Fruit fly (Drosophila melanogaster) whole organism, prepupa: ENCODE results near the gene msi.
A peak's percentile ranks its signal among the peaks of the same experiment; 100 is the strongest.

Source experiments
- Blimp-1 ChIP-seq: fragments of 200-800 bp; sonication (Bioruptor generic); optimal IDR thresholded peaks from 3 replicates; lab custom pipeline; 2017; ENCODE audit warnings: missing biosample characterization, missing genetic modification characterization, mild to moderate bottlenecking, moderate library complexity, missing genetic modification reagents
- CG10631 ChIP-seq: fragments of 200-800 bp; sonication (Bioruptor generic); optimal IDR thresholded peaks from 2 replicates; lab custom pipeline; 2016; ENCODE audit warnings: missing biosample characterization, missing genetic modification characterization
- CG10669 ChIP-seq: fragments of 200-800 bp; sonication (Bioruptor generic); optimal IDR thresholded peaks from 3 replicates; lab custom pipeline; 2018; ENCODE audit warnings: missing biosample characterization, mild to moderate bottlenecking, missing genetic modification characterization, moderate library complexity
- CG11762 ChIP-seq: fragments of 200-800 bp; sonication (Bioruptor generic); optimal IDR thresholded peaks from 3 replicates; lab custom pipeline; 2016; ENCODE audit warnings: missing biosample characterization, missing genetic modification characterization; ENCODE audit not compliant: insufficient read depth
- CG11902 ChIP-seq: fragments of 200-800 bp; sonication (Bioruptor generic); optimal IDR thresholded peaks from 3 replicates; lab custom pipeline; 2016; ENCODE audit warnings: missing biosample characterization, missing genetic modification characterization
- CG15336 ChIP-seq: fragments of 200-800 bp; sonication (Bioruptor generic); IDR thresholded peaks from 2 replicates; pipeline ENCODE4 v1.3.6; 2022; ENCODE audit warnings: missing biosample characterization, missing genetic modification characterization
- CG1621 ChIP-seq: fragments of 200-800 bp; sonication (Bioruptor generic); optimal IDR thresholded peaks from 3 replicates; lab custom pipeline; 2018; ENCODE audit warnings: missing biosample characterization, mild to moderate bottlenecking, missing genetic modification characterization
- CG16779 ChIP-seq: fragments of 200-800 bp; sonication (Bioruptor generic); optimal IDR thresholded peaks from 3 replicates; lab custom pipeline; 2017; ENCODE audit warnings: missing biosample characterization, mild to moderate bottlenecking, missing genetic modification characterization
- CG3919 ChIP-seq: fragments of 200-800 bp; sonication (Bioruptor generic); optimal IDR thresholded peaks from 3 replicates; lab custom pipeline; 2016; ENCODE audit warnings: missing biosample characterization, missing genetic modification characterization
- CG6163 ChIP-seq: fragments of 200-800 bp; sonication (Bioruptor generic); IDR thresholded peaks from 3 replicates; pipeline ENCODE4 v1.3.6; 2022; ENCODE audit warnings: missing biosample characterization, missing genetic modification characterization
- CG6276 ChIP-seq: fragments of 200-800 bp; sonication (Bioruptor generic); optimal IDR thresholded peaks from 2 replicates; lab custom pipeline; 2017; ENCODE audit warnings: missing biosample characterization, mild to moderate bottlenecking, missing genetic modification characterization
- CG6808 ChIP-seq: fragments of 200-800 bp; sonication (Bioruptor generic); optimal IDR thresholded peaks from 3 replicates; lab custom pipeline; 2017; ENCODE audit warnings: missing biosample characterization, missing genetic modification characterization, mild to moderate bottlenecking, moderate library complexity, missing genetic modification reagents
- CG7368 ChIP-seq: fragments of 200-800 bp; sonication (Bioruptor generic); optimal IDR thresholded peaks from 3 replicates; lab custom pipeline; 2016; ENCODE audit warnings: missing biosample characterization, missing genetic modification characterization
- Eip78C ChIP-seq: fragments of 200-800 bp; sonication (Bioruptor generic); peaks from one replicate; lab custom pipeline; 2016; ENCODE audit warnings: missing biosample characterization, missing genetic modification characterization
- Eip93F ChIP-seq: fragments of 200-800 bp; sonication (Bioruptor generic); optimal IDR thresholded peaks from 2 replicates; lab custom pipeline; 2016; ENCODE audit warnings: missing biosample characterization, mild to moderate bottlenecking, missing genetic modification characterization
- Ets21C ChIP-seq: fragments of 200-800 bp; sonication (Bioruptor generic); optimal IDR thresholded peaks from 3 replicates; lab custom pipeline; 2016; ENCODE audit warnings: missing biosample characterization, missing genetic modification characterization
- Gug ChIP-seq: fragments of 200-800 bp; sonication (Bioruptor generic); IDR thresholded peaks from 2 replicates; pipeline ENCODE4 v1.3.6; 2022; ENCODE audit warnings: missing biosample characterization, missing genetic modification characterization
- Hr38 ChIP-seq: sonication (Bioruptor generic); optimal IDR thresholded peaks from 2 replicates; lab custom pipeline; 2016; ENCODE audit warnings: missing biosample characterization, missing genetic modification characterization
- Hr39 ChIP-seq: fragments of 200-800 bp; sonication (Bioruptor generic); optimal IDR thresholded peaks from 2 replicates; lab custom pipeline; 2016; ENCODE audit warnings: missing biosample characterization, missing genetic modification characterization
- Hr4 ChIP-seq: fragments of 200-800 bp; sonication (Bioruptor generic); optimal IDR thresholded peaks from 3 replicates; lab custom pipeline; 2016; ENCODE audit warnings: missing biosample characterization, missing genetic modification characterization
- Lpt ChIP-seq: fragments of 200-800 bp; sonication (Bioruptor generic); optimal IDR thresholded peaks from 3 replicates; lab custom pipeline; 2016; ENCODE audit warnings: missing biosample characterization, missing genetic modification characterization
- Smox ChIP-seq: fragments of 200-800 bp; sonication (Bioruptor generic); optimal IDR thresholded peaks from 3 replicates; lab custom pipeline; 2016; ENCODE audit warnings: missing biosample characterization, missing genetic modification characterization
- Sox102F ChIP-seq: fragments of 200-800 bp; sonication (Bioruptor generic); optimal IDR thresholded peaks from 2 replicates; lab custom pipeline; 2016; ENCODE audit warnings: missing biosample characterization, mild to moderate bottlenecking, missing genetic modification characterization
- Sox14 ChIP-seq: fragments of 200-800 bp; sonication (Bioruptor generic); optimal IDR thresholded peaks from 3 replicates; lab custom pipeline; 2016; ENCODE audit warnings: missing biosample characterization, missing genetic modification characterization
- Sox15 ChIP-seq: fragments of 200-800 bp; sonication (Bioruptor generic); optimal IDR thresholded peaks from 3 replicates; lab custom pipeline; 2016; ENCODE audit warnings: missing biosample characterization, missing genetic modification characterization
- achi ChIP-seq: fragments of 200-800 bp; sonication (Bioruptor generic); optimal IDR thresholded peaks from 3 replicates; lab custom pipeline; 2016; ENCODE audit warnings: missing biosample characterization, missing genetic modification characterization
- cyc ChIP-seq: fragments of 200-800 bp; sonication (Bioruptor generic); optimal IDR thresholded peaks from 3 replicates; lab custom pipeline; 2016; ENCODE audit warnings: missing biosample characterization, missing genetic modification characterization
- dsx ChIP-seq: fragments of 200-800 bp; optimal IDR thresholded peaks from 3 replicates; lab custom pipeline; 2019; ENCODE audit warnings: missing biosample characterization, mild to moderate bottlenecking, missing genetic modification characterization, moderate library complexity; ENCODE audit not compliant: poor library complexity, severe bottlenecking
- esn ChIP-seq: fragments of 200-800 bp; sonication (Bioruptor generic); optimal IDR thresholded peaks from 2 replicates; lab custom pipeline; 2016; ENCODE audit warnings: missing biosample characterization, mild to moderate bottlenecking, missing genetic modification characterization, moderate library complexity
- fd85E ChIP-seq: fragments of 200-800 bp; sonication (Bioruptor generic); optimal IDR thresholded peaks from 3 replicates; lab custom pipeline; 2016; ENCODE audit warnings: missing biosample characterization, missing genetic modification characterization
- lz ChIP-seq: fragments of 200-800 bp; sonication (Bioruptor generic); optimal IDR thresholded peaks from 3 replicates; lab custom pipeline; 2016; ENCODE audit warnings: missing biosample characterization, missing genetic modification characterization
- net ChIP-seq: fragments of 200-800 bp; sonication (Bioruptor generic); optimal IDR thresholded peaks from 3 replicates; lab custom pipeline; 2016; ENCODE audit warnings: missing biosample characterization, missing genetic modification characterization
- pdm3 ChIP-seq: fragments of 200-800 bp; sonication (Bioruptor generic); optimal IDR thresholded peaks from 3 replicates; lab custom pipeline; 2016; ENCODE audit warnings: missing biosample characterization, missing genetic modification characterization
- salr ChIP-seq, 2 experiments: fragments of 200-800 bp; sonication (Bioruptor generic); optimal IDR thresholded peaks; 3 replicates each; lab custom pipeline; 2016 to 2018; ENCODE audit warnings: missing biosample characterization in 2 of 2, missing genetic modification characterization in 2 of 2, mild to moderate bottlenecking in 1 of 2
- spab ChIP-seq: fragments of 200-800 bp; sonication (Bioruptor generic); optimal IDR thresholded peaks from 2 replicates; lab custom pipeline; 2017; ENCODE audit warnings: missing biosample characterization, mild to moderate bottlenecking, missing genetic modification characterization, missing genetic modification reagents
- ss ChIP-seq, 2 experiments: fragments of 200-800 bp; sonication (Bioruptor generic); optimal IDR thresholded peaks; 2 replicates in 1 of 2; 3 replicates in 1 of 2; lab custom pipeline; 2017 to 2018; ENCODE audit warnings: mild to moderate bottlenecking in 2 of 2, missing biosample characterization in 2 of 2, missing genetic modification characterization in 2 of 2, moderate library complexity in 1 of 2
- topi ChIP-seq: fragments of 200-800 bp; sonication (Bioruptor generic); optimal IDR thresholded peaks from 3 replicates; lab custom pipeline; 2016; ENCODE audit warnings: missing biosample characterization, missing genetic modification characterization
- vri ChIP-seq: fragments of 200-800 bp; sonication (Bioruptor generic); optimal IDR thresholded peaks from 3 replicates; lab custom pipeline; 2016; ENCODE audit warnings: missing biosample characterization, mild to moderate bottlenecking, missing genetic modification characterization

Gene msi

DNA sequence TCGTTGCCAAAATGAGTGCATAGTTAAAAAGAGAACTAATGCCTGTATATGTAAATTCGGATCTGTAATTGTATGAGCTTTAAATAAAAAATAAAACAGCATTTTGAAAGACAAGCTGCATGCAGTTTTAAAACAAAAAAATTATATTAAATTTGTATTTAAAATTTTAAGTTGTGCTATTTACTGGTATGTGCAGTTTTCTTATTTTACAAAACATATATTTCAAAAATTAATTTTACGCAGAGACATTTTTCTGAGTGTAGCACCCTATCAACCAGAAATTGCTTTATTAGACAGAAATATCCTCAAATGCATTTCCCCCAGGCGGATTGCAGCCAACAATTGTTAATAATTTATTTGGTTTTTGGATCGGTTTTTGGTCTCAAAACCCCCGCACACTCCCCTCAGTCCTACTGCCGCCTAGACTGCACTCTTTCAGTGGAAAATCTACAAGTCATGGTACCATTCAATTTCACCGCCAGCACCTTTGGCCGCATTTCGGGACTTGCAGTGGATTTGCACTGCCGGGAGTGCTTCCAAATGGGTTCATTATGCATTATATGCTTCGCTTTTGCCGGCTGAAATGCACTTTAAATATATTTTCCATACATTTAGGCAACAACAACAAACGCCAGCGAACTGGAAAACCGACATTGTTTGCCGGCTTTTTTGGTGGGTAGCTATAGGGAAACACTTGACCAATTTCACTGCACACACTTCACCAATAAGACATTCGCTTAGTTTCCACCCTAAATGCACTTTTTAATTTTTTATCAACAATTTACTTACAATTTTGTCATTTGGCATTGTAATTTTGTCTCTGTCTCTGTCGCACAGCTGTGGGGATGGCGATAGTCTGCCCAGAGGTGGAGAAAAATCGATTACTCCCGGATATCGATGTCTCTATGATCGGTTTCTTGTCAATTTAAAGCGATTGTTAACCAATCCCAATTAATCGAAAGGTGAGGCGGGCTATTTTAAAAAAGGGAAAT is 108.2 kb downstream of the msi start, which contains the start of gene Npl4 (continued):
- TF ChIP-seq CG16779 (tag; lab: Kevin White, UChicago) (no peak), lz (GFP tag; lab: Kevin White, UChicago) (no peak), Eip93F (GFP tag; lab: Kevin White, UChicago) (no peak), esn (GFP tag; lab: Kevin White, UChicago) (no peak), CG15336 (peak; percentile 67), net (GFP tag; lab: Kevin White, UChicago) (peak; percentile 39), vri (GFP tag; lab: Kevin White, UChicago) (no peak), CG3919 (no peak), CG7368 (GFP tag; lab: Kevin White, UChicago) (peak; percentile 9), CG11902 (GFP tag; lab: Kevin White, UChicago) (no peak), Smox (GFP tag; lab: Kevin White, UChicago) (no peak), cyc (GFP tag; lab: Kevin White, UChicago) (peak; percentile 3), CG6276 (no peak), Hr39 (GFP tag; lab: Kevin White, UChicago) (peak; percentile 23), Sox15 (GFP tag; lab: Kevin White, UChicago) (no peak), CG6808 (GFP tag; lab: Kevin White, UChicago) (no peak), topi (GFP tag; lab: Kevin White, UChicago) (no peak), spab (GFP tag; lab: Kevin White, UChicago) (no peak), CG1621 (no peak), Sox14 (GFP tag; lab: Kevin White, UChicago) (peak; percentile 8), pdm3 (no peak), CG11762 (GFP tag; lab: Kevin White, UChicago) (peak; percentile 35), Blimp-1 (GFP tag; lab: Kevin White, UChicago) (no peak), CG6163 (no peak; the same call in 1 of the 3 replicates), achi (GFP tag; lab: Kevin White, UChicago) (peak; percentile 46), fd85E (GFP tag; lab: Kevin White, UChicago) (no peak), Hr4 (GFP tag; lab: Kevin White, UChicago) (no peak), Ets21C (GFP tag; lab: Kevin White, UChicago) (no peak), ss (GFP tag; optimal IDR thresholded peaks at IDR 0.05; lab: Kevin White, UChicago) (no peak), Sox102F (GFP tag; lab: Kevin White, UChicago) (no peak), Eip78C (peak; percentile 46), CG10631 (GFP tag; lab: Kevin White, UChicago) (no peak), CG10669 (no peak), salr (GFP tag; optimal IDR thresholded peaks at IDR 0.05; lab: Kevin White, UChicago) (peak in 1 of 2 experiments; percentile 49), Lpt (GFP tag; lab: Kevin White, UChicago) (peak; percentile 33), Gug (GFP tag; lab: Robert Waterston, UW) (peak; percentile 31; the same call in 1 of the 2 replicates), dsx (GFP tag; lab: Kevin White, UChicago) (peak; percentile 29), Hr38 (GFP tag; lab: Kevin White, UChicago) (no peak)
